Fruit fly (Drosophila melanogaster) Kc167 (cell line): ENCODE data around the gene tkv.

Experiments used
- Myc ChIP-seq: fragments of >200 bp; optimal IDR thresholded peaks from 2 replicates; lab custom pipeline; 2017; ENCODE audit warnings: missing external identifiers
- Sin3A ChIP-seq: fragments of >200 bp; optimal IDR thresholded peaks from 2 replicates; lab custom pipeline; 2018; ENCODE audit warnings: missing external identifiers
- h ChIP-seq: fragments of >200 bp; optimal IDR thresholded peaks from 3 replicates; lab custom pipeline; 2018; ENCODE audit warnings: missing external identifiers
- insv ChIP-seq: fragments of >200 bp; optimal IDR thresholded peaks from 3 replicates; lab custom pipeline; 2018; ENCODE audit warnings: missing external identifiers
- psq ChIP-seq: fragments of >200 bp; optimal IDR thresholded peaks from 2 replicates; lab custom pipeline; 2017; ENCODE audit warnings: missing external identifiers
- ttk ChIP-seq: sonication (Bioruptor generic); optimal IDR thresholded peaks from 2 replicates; lab custom pipeline; 2017; ENCODE audit warnings: missing external identifiers

tkv gene

DNA sequence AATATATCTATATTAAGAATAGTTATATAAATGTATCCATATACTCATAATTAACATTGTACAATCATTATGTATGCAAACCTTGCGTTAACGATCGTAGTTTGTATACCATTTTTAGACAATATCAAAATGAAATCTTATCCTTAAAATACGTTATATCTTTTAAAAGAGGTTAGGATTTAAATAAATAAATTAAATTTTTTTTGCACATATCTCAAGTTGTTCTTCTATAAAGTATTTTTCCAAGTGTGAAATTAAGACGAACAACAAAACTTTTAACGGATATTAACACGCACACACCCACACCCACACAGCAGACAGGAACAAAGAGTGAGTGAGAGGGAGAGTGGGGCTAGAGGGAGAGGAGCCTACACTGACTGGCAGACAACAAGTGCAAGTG, 18.7 kb upstream of the tkv start:
- TF ChIP-seq ttk: no peak
- no peak for TF ChIP-seq Myc
- no peak for TF ChIP-seq insv (lab: Kevin White, UChicago)
- TF ChIP-seq h (lab: Kevin White, UChicago): no peak
- no peak for TF ChIP-seq Sin3A
- TF ChIP-seq psq: no peak

DNA sequence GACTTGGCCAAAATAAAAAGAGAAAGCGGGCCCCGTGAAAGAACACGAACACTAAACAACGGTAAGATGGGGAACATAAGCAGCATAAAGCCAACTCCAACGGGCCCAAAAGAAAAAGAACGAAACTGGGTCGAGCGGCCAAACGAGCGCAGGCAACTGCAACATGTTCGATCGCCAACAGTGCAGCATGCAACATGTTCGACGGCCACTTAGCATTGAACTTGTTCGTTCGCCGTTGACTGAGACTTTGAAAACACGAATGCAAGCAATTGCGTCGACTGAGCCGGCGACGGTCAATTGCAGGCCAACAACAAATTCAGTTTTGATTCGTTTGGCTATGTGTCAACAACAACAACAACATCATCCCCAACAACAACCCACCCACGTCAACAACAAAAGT, 17.5 kb upstream of the tkv start, which contains the start of gene vri:
vri (plus strand) TSS at position 224 of the 400 bp plus-strand sequence.
- no peak for TF ChIP-seq Myc
- TF ChIP-seq h (lab: Kevin White, UChicago): no peak
- TF ChIP-seq psq: no peak
- TF ChIP-seq insv (lab: Kevin White, UChicago): no peak
- TF ChIP-seq Sin3A: no peak
- TF ChIP-seq ttk: no peak

DNA sequence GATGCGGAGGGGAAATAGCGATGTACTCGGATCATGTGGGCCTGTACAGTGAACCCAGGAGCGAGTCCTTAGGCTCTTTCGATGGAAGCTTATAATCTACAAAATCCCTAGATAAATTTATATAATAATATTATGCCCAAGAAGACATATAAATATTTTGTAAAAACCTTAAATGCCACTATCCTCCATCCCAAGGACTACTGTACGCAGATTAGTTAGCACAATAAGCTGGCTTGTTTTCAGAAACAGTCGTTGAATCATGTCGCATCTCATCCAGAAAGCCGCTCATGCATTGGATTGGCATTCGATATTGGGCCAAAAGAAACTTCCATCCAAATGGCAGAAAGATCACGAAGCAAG, 17.1 kb upstream of the tkv start:
- TF ChIP-seq insv (lab: Kevin White, UChicago) (no peak), Sin3A (no peak), Myc (no peak), h (lab: Kevin White, UChicago) (no peak), ttk (no peak), psq (no peak)

DNA sequence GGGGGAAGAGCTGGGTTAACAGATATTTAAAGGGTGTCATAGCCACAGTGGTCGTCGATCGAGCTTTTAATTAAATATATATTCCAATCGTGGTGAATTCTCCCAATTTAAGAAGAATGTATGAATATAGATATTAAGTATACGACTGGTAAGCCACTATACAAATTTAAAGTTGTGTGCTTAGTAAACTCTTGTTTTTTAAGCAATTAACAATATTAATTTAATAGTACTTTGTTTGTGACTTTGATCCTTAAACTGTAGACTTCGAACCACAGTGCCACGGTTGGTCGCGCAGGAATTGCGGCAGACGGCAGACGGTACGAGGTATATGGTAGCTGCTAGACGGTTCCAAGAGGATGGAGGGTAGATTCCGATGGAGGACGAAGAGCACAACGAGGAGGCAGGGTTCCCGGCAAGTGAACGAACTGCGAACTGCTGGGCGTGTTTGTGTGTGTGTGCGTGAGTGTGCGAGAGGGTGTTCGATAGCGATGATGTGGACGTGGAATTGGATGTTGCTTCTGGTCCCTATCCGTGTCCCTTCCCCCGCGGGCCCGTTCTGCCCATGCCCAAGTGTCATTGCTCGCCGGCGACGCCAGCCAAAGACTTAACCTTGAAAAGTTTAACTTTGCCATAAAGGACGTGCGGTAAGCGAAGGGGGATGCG, 16.5 kb upstream of the tkv start:
- no peak for TF ChIP-seq Myc
- TF ChIP-seq h (lab: Kevin White, UChicago): no peak
- TF ChIP-seq ttk: no peak
- TF ChIP-seq insv (lab: Kevin White, UChicago): no peak
- TF ChIP-seq Sin3A: no peak
- no peak for TF ChIP-seq psq

DNA sequence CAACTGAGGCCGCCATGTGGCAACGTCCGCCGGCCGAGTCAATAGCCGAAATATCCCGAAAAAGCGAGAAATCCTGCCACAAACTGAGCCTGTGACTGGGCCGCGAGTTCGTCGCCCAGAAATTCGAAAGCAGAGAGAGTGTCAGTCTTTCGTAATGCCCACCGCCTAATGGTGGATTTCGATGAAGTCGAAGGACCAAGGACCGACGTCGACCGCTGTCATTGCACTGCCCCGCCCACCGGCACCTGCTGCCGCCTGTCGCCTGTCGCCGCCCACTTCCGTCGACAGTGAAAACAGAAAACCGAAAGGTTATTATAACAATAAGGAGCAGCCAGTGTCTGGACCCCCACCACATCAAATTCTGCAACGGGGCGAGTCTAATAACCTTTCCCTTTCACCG, 15.4 kb upstream of the tkv start:
- TF ChIP-seq ttk: no peak
- no peak for TF ChIP-seq Myc

DNA sequence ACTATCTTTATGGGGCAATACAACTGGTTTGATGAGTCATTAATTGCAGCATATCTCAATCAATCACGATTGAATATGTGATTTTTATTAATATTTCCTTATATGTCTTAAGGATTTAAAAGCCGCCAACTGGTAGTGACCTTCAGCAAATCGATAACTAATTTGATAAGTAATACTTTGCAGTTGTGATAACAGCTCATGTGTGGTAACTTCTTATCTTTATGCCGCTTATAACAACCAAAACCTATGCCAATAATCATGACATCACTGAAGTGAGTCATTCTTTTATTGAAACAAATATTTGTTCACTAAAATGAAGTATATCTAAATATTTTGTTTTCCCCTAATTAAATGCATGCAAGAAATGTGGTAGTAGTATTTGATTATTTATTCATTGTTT, 14.7 kb upstream of the tkv start:
- no peak for TF ChIP-seq Sin3A
- no peak for TF ChIP-seq insv (lab: Kevin White, UChicago)
- TF ChIP-seq psq: no peak
- TF ChIP-seq h (lab: Kevin White, UChicago): no peak
- TF ChIP-seq ttk: no peak
- TF ChIP-seq Myc: no peak

DNA sequence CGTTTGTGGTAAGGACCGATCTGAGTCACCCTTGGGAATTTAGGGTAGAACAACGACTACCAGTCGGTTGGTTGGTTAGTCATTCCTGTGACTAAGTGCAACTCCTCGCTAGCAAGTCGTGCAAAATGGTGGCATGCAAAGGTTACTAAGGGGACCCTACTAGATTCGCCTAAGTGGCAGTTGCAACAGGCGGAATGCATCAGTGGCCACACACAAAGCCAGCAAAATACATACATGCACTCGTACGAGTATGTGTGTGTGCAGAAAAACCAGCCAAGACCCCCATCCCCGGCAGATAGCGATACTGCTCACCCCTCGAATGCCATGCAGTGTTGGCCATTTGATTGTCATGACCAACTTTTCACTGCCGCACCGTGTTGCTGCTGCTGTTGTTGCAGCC, 13.6 kb upstream of the tkv start:
- TF ChIP-seq insv (lab: Kevin White, UChicago) (no peak), Myc (no peak), ttk (no peak), Sin3A (no peak), psq (no peak), h (lab: Kevin White, UChicago) (no peak)

DNA sequence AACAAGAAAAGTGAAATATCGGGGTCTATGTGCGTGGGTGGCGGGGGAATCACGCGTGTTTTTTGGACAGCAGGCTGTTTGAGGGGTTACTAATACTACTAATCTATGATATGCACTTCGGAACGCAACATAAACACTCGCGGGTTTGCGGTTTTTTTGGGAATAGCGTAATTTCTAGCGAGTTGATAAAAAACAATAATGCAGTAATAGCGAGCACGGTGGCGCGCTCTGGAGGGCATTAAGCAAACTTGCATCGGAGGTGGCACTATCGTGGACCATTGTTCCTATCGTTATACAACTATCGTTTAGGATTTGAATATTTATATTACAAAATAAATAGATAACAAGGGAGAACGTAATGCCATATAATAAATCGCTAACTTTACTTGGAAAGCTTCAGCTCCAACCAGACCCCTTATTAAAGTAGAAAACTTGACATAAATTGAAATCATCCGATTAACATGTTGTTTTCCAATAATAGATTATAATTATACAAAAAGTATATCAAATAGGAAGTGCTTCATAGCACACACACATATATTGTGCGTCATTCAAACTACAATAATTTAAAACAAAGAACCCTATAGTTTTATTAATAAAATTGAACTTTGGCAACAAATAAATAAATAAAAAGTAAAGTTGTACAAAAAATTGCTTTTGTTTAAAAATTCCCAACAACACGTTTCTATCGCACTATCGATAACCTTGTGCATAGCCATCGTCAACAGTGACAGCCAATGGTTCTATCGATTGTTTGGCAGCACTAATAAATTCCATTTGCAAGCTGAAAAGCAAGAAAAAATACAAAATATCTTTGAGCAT, 7.3 kb upstream of the tkv start, which contains the start of the genes Nin and Bub1:
Nin (minus strand) TSS at position 240 of the 822 bp plus-strand sequence.
Bub1 (plus strand) TSS at position 557 of the 822 bp plus-strand sequence.
- no peak for TF ChIP-seq Sin3A

DNA sequence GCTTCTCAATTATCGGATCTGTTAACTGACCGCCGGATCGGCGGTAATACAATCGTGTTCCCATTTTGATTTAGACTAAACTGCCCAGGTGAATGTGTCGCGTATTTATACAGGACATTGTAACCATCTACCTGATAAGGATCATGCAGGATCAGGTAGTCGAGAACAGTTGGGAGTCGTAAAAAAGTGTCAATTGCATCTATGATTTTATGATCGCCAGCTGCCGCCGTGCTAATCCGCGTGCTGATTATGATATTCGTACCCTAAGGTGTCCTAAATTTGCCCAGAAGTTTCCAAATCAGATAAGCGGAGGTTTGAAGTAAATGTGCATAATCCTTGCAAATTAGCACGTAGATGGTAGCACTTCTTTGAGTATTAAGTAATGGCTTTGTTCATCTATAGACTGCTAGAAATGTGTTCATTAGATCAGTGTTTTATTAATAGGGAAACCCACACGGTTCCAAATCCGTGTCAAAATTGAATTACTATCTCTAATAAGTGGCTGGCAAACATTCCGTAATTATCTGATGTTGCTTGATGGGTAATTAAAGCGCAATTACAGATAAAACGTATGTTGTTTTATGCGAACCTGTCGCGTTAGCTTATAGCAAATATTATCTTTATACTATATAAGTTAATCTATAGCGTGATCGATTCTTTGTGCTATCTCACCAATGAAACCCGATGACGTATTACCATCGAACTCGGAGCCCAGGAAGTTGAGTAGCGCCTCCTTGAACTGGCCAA, 6.3 kb upstream of the tkv start:
- TF ChIP-seq insv (lab: Kevin White, UChicago) (no peak), Sin3A (no peak), h (lab: Kevin White, UChicago) (no peak), ttk (no peak), Myc (no peak), psq (no peak)

DNA sequence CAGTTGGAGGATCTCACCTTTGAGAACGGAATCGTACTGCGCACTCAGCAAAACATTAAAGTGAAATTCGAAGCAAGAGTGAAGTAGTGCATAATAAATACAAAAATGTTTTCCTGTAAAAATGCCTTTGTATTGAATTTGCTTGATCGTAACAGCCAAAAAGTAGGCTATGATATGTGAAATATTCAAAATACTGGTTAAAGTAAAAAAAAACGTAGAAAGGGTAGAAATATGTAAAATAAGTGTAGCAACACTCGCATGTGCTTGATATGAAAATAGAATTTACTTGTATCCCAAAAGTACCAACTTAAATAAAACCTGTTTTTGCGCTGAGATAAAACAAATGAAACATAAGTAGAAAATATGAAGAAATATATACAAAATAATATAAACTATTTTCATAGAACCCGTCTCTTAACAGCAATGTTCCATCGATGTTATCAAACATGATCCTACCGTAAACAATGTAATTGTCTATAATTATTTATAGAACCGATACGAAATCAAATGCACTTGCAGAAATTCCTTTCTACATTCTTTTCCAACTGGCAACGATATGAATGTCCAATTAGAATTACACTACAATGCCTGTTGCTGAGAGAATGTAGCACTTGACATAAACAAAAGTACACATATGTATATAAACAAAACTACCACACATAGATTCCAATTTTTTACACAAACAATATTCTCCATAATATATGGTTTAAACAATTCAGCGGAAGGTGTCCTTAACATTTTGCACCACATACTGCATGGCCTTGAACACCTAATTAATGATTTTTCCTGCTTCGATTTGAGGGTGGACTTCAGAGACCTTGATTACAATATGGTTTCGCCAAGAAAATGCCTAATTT, 741 bp downstream of the tkv start:
- TF ChIP-seq h (lab: Kevin White, UChicago) (no peak), psq (no peak), insv (lab: Kevin White, UChicago) (no peak), ttk (no peak), Sin3A (no peak), Myc (no peak)

DNA sequence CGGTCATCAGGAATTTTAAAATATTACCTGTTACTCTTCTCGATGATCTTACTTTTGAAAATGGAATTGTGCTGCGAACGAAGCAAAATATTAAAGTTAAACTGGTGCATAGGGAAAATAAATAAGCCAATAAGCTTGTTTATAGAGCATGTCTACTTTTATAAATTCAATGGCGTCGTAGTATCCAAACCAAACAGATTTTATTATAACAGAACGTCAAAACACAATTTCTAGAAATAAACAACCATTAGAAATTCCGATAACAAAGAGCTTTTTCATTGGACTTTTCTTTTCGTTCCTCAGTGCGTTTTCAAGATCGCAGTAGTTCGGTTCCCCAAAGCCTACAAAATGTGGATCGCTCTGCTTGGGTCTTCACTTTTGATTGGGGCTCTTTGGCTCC, 3.0 kb downstream of the tkv start, which contains the start of gene Cyp4ac3:
Cyp4ac3 (plus strand) TSS at position 301 of the 400 bp plus-strand sequence.
- no peak for TF ChIP-seq Myc
- no peak for TF ChIP-seq insv (lab: Kevin White, UChicago)

DNA sequence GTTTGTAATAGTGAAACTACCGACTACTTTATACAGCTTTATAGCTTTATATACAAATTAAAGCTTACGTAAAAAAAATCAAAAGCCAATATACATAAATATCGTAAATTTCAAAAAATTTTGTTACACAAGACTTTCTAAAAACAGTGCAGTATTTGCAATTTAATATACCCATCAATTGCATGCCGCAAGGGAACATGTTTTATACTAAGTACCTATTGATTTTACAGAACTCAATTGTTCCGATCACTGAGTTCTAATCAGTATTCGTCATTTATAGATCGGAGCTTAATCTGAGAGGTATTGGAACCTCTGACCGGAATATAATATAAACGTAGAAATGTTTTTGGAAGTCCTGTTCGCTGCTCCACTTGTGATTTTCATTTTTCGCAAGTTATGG, 5.1 kb downstream of the tkv start, which contains the start of gene Cyp4ac2:
Cyp4ac2 (plus strand) TSS at position 301 of the 400 bp plus-strand sequence.
- TF ChIP-seq insv (lab: Kevin White, UChicago) (no peak), ttk (no peak), psq (no peak), h (lab: Kevin White, UChicago) (no peak), Sin3A (no peak), Myc (no peak)
